Fruit fly (Drosophila melanogaster): Measurements from ENCODE around the gene Chs2.

dm6 chr3L:21972162-21973022 lies 10.2 kb downstream of the Chs2 start:
- TF ChIP-seq CG8632 (GFP tag; optimal IDR thresholded peaks at IDR 0.05) = no peak
- no peak for TF ChIP-seq Blimp-1 (GFP tag; optimal IDR thresholded peaks at IDR 0.05)
- TF ChIP-seq salr (GFP tag; optimal IDR thresholded peaks at IDR 0.05) = no peak
- TF ChIP-seq net (GFP tag; optimal IDR thresholded peaks at IDR 0.05) = peak; percentile 43
- TF ChIP-seq topi (GFP tag; optimal IDR thresholded peaks at IDR 0.05) = peak; percentile 18
- 0 out of 3 replicates have a peak, but pooled peaks have one; percentile 37 for TF ChIP-seq CG6163 (GFP tag; IDR thresholded peaks at IDR 0.05)
- TF ChIP-seq svp (GFP tag) = peak; percentile 73
- TF ChIP-seq Gug (GFP tag; IDR thresholded peaks at IDR 0.05) = 0 out of 2 replicates have a peak, but pooled peaks have one; percentile 8
- peak; percentile 49 for TF ChIP-seq Smox (GFP tag; optimal IDR thresholded peaks at IDR 0.05)
- TF ChIP-seq pdm3 (GFP tag; optimal IDR thresholded peaks at IDR 0.05) = peak; percentile 39
- peak in 1 of 2 experiments; percentile 54 for TF ChIP-seq ss (GFP tag; optimal IDR thresholded peaks at IDR 0.05)

Measured in whole organism, prepupa.